Worm (Caenorhabditis elegans) whole organism, mixed stage, embryonic: ENCODE measurements around the gene dpf-4.

Experiments used
- mab-5 ChIP-seq: fragments of 150-350 bp; optimal IDR thresholded peaks from 2 replicates; lab custom pipeline; 2014; ENCODE audit warnings: missing biosample characterization, missing genetic modification characterization
- nhr-237 ChIP-seq: fragments of 150-350 bp; optimal IDR thresholded peaks from 2 replicates; lab custom pipeline; 2014; ENCODE audit warnings: missing biosample characterization, missing genetic modification characterization
- pha-4 ChIP-seq: fragments of 150-350 bp; optimal IDR thresholded peaks from 2 replicates; lab custom pipeline; 2018; ENCODE audit warnings: missing biosample characterization, missing genetic modification reagents, missing genetic modification characterization
- unc-62 ChIP-seq: fragments of 150-350 bp; optimal IDR thresholded peaks from 2 replicates; lab custom pipeline; 2014; ENCODE audit warnings: missing biosample characterization, missing genetic modification reagents, missing genetic modification characterization

- TF ChIP-seq unc-62 (GFP tag; lab: Kevin White, UChicago): no peak
- no peak for TF ChIP-seq pha-4 (tag; lab: Kevin White, UChicago)
- TF ChIP-seq nhr-237 (tag; lab: Kevin White, UChicago): no peak
- no peak for TF ChIP-seq mab-5 (tag; lab: Kevin White, UChicago)
Measured at ce11 chrIII:5878215-5878614, 19.1 kb downstream of the dpf-4 start, which contains the start of the genes mig-21 and F01F1.2.
